Worm (Caenorhabditis elegans) whole organism, L4 larva: Measurements from ENCODE around the gene ttn-1.

ENCODE experiments used
- D1046.2 ChIP-seq: fragments of 200-800 bp; sonication (Bioruptor generic); IDR thresholded peaks from 2 replicates; pipeline ENCODE4 v1.3.6; 2022; ENCODE audit warnings: missing genetic modification characterization, missing compliant biosample characterization
- F37D6.2 ChIP-seq: sonication (generic microtip); optimal IDR thresholded peaks from 2 replicates; lab custom pipeline; 2016; ENCODE audit warnings: mild to moderate bottlenecking, missing genetic modification characterization, missing compliant biosample characterization
- F49E8.2 ChIP-seq: sonication (generic microtip); optimal IDR thresholded peaks from 2 replicates; lab custom pipeline; 2016; ENCODE audit warnings: missing compliant biosample characterization, mild to moderate bottlenecking, missing genetic modification characterization, borderline replicate concordance
- R02D3.7 ChIP-seq: fragments of 150-350 bp; sonication (generic microtip); optimal IDR thresholded peaks from 3 replicates; lab custom pipeline; 2014; ENCODE audit warnings: missing biosample characterization, missing genetic modification characterization
- T26A8.4 ChIP-seq: fragments of 200-800 bp; sonication (Bioruptor generic); IDR thresholded peaks from 2 replicates; pipeline ENCODE4 v1.3.6; 2022; ENCODE audit warnings: missing genetic modification characterization, missing compliant biosample characterization
- Y48G9A.11 ChIP-seq: fragments of 200-800 bp; sonication (Bioruptor generic); IDR thresholded peaks from 2 replicates; pipeline ENCODE4 v1.3.6; 2022; ENCODE audit warnings: missing genetic modification reagents, missing genetic modification characterization, missing compliant biosample characterization
- Y5F2A.4 ChIP-seq: fragments of 200-800 bp; sonication (Bioruptor generic); optimal IDR thresholded peaks from 2 replicates; lab custom pipeline; 2018; ENCODE audit warnings: mild to moderate bottlenecking, missing genetic modification characterization, missing compliant biosample characterization
- Y75B8A.6 ChIP-seq: fragments of 200-800 bp; sonication (Bioruptor generic); IDR thresholded peaks from 2 replicates; pipeline ENCODE4 v1.3.6; 2022; ENCODE audit warnings: missing genetic modification reagents, missing genetic modification characterization, missing compliant biosample characterization
- aha-1 ChIP-seq: fragments of 150-350 bp; peaks from one replicate; lab custom pipeline; 2014; ENCODE audit warnings: missing biosample characterization, missing genetic modification characterization
- ama-1 ChIP-seq: fragments of 150-350 bp; optimal IDR thresholded peaks from 2 replicates; lab custom pipeline; 2014; ENCODE audit warnings: inconsistent platforms, mixed read lengths
- arid-1 ChIP-seq: fragments of 200-800 bp; sonication (Bioruptor generic); conservative IDR thresholded peaks from 2 replicates; pipeline ENCODE4 v1.3.6; 2022; ENCODE audit warnings: missing genetic modification reagents, missing genetic modification characterization, missing compliant biosample characterization
- ceh-44 ChIP-seq: fragments of 200-800 bp; sonication (Bioruptor generic); IDR thresholded peaks from 2 replicates; pipeline ENCODE4 v1.3.6; 2022; ENCODE audit warnings: missing genetic modification reagents, missing genetic modification characterization, missing compliant biosample characterization
- ceh-62 ChIP-seq: sonication (generic microtip); optimal IDR thresholded peaks from 2 replicates; lab custom pipeline; 2017; ENCODE audit warnings: missing biosample characterization, missing genetic modification characterization
- ces-1 ChIP-seq: fragments of 150-350 bp; sonication (generic microtip); optimal IDR thresholded peaks from 4 replicates; lab custom pipeline; 2014; ENCODE audit warnings: missing biosample characterization, missing genetic modification reagents, missing genetic modification characterization
- ctbp-1 ChIP-seq: fragments of 200-800 bp; sonication (Bioruptor generic); IDR thresholded peaks from 2 replicates; pipeline ENCODE4 v1.3.6; 2022; ENCODE audit warnings: missing genetic modification reagents, missing genetic modification characterization, missing compliant biosample characterization
- daf-19 ChIP-seq: fragments of 200-800 bp; sonication (Bioruptor generic); conservative IDR thresholded peaks from 2 replicates; pipeline ENCODE4 v1.3.6; 2022; ENCODE audit warnings: missing genetic modification characterization, missing compliant biosample characterization
- daf-8 ChIP-seq: fragments of 200-800 bp; sonication (Bioruptor generic); IDR thresholded peaks from 2 replicates; pipeline ENCODE4 v1.3.6; 2022; ENCODE audit warnings: missing genetic modification characterization, missing compliant biosample characterization
- dmd-6 ChIP-seq: fragments of 200-800 bp; sonication (Bioruptor generic); IDR thresholded peaks from 2 replicates; pipeline ENCODE4 v1.3.6; 2022; ENCODE audit warnings: missing genetic modification reagents, missing genetic modification characterization, missing compliant biosample characterization
- dmd-8 ChIP-seq: fragments of 200-800 bp; sonication (Bioruptor generic); IDR thresholded peaks from 2 replicates; pipeline ENCODE4 v1.3.6; 2022; ENCODE audit warnings: missing genetic modification characterization, missing compliant biosample characterization
- dmd-9 ChIP-seq: fragments of 200-800 bp; sonication (Bioruptor generic); IDR thresholded peaks from 2 replicates; pipeline ENCODE4 v1.3.6; 2022; ENCODE audit warnings: missing genetic modification reagents, missing genetic modification characterization, missing compliant biosample characterization
- dpl-1 ChIP-seq: fragments of 150-350 bp; optimal IDR thresholded peaks from 2 replicates; lab custom pipeline; 2014; ENCODE audit warnings: missing biosample characterization, missing genetic modification reagents, missing genetic modification characterization
- duxl-1 ChIP-seq: sonication (generic microtip); optimal IDR thresholded peaks from 2 replicates; lab custom pipeline; 2016; ENCODE audit warnings: mild to moderate bottlenecking, missing genetic modification characterization, moderate library complexity, missing compliant biosample characterization; ENCODE audit not compliant: poor library complexity
- dve-1 ChIP-seq: sonication (generic microtip); optimal IDR thresholded peaks from 2 replicates; lab custom pipeline; 2017; ENCODE audit warnings: antibody characterized with exemption, mild to moderate bottlenecking, missing genetic modification characterization, missing compliant biosample characterization; ENCODE audit not compliant: insufficient read depth
- egl-27 ChIP-seq: sonication (generic microtip); optimal IDR thresholded peaks from 3 replicates; lab custom pipeline; 2017; ENCODE audit warnings: missing biosample characterization, missing genetic modification reagents, missing genetic modification characterization
- fkh-10 ChIP-seq: fragments of 150-350 bp; optimal IDR thresholded peaks from 2 replicates; lab custom pipeline; 2014; ENCODE audit warnings: missing biosample characterization, missing genetic modification reagents, missing genetic modification characterization
- fos-1 ChIP-seq: fragments of 150-350 bp; optimal IDR thresholded peaks from 2 replicates; lab custom pipeline; 2014; ENCODE audit warnings: missing biosample characterization, missing genetic modification characterization
- gei-8 ChIP-seq: fragments of 200-800 bp; sonication (Bioruptor generic); optimal IDR thresholded peaks from 2 replicates; lab custom pipeline; 2018; ENCODE audit warnings: mild to moderate bottlenecking, missing genetic modification characterization, missing compliant biosample characterization
- hmg-1.1 ChIP-seq: fragments of 200-800 bp; sonication (Bioruptor generic); IDR thresholded peaks from 2 replicates; pipeline ENCODE4 v1.3.6; 2022; ENCODE audit warnings: missing genetic modification reagents, missing genetic modification characterization, missing compliant biosample characterization
- jun-1 ChIP-seq: fragments of 150-350 bp; optimal IDR thresholded peaks from 2 replicates; lab custom pipeline; 2014; ENCODE audit warnings: missing biosample characterization, missing genetic modification reagents, missing genetic modification characterization
- lin-29 ChIP-seq: fragments of 200-800 bp; sonication (Bioruptor generic); IDR thresholded peaks from 2 replicates; pipeline ENCODE4 v1.3.6; 2022; ENCODE audit warnings: missing genetic modification reagents, missing genetic modification characterization, missing compliant biosample characterization
- lin-38 ChIP-seq: fragments of 200-800 bp; sonication (Bioruptor generic); IDR thresholded peaks from 2 replicates; pipeline ENCODE4 v1.3.6; 2022; ENCODE audit warnings: missing genetic modification reagents, missing genetic modification characterization, missing compliant biosample characterization
- lir-3 ChIP-seq: sonication (generic microtip); optimal IDR thresholded peaks from 2 replicates; lab custom pipeline; 2016; ENCODE audit warnings: mild to moderate bottlenecking, missing genetic modification characterization, missing compliant biosample characterization
- madf-9 ChIP-seq: fragments of 200-800 bp; sonication (Bioruptor generic); conservative IDR thresholded peaks from 2 replicates; pipeline ENCODE4 v1.3.6; 2022; ENCODE audit warnings: missing genetic modification reagents, missing genetic modification characterization, missing compliant biosample characterization
- mep-1 ChIP-seq: fragments of 150-350 bp; sonication (generic microtip); optimal IDR thresholded peaks from 3 replicates; lab custom pipeline; 2014; ENCODE audit warnings: missing biosample characterization, missing genetic modification characterization
- mes-2 ChIP-seq: sonication (generic microtip); optimal IDR thresholded peaks from 2 replicates; lab custom pipeline; 2016; ENCODE audit warnings: missing genotype, mild to moderate bottlenecking, missing genetic modification characterization, missing compliant biosample characterization; ENCODE audit not compliant: poor library complexity, severe bottlenecking
- mxl-2 ChIP-seq: fragments of 200-800 bp; sonication (Bioruptor generic); conservative IDR thresholded peaks from 2 replicates; pipeline ENCODE4 v1.3.6; 2022; ENCODE audit warnings: missing genetic modification reagents, missing genetic modification characterization, missing compliant biosample characterization
- nhr-10 ChIP-seq: fragments of 150-350 bp; optimal IDR thresholded peaks from 2 replicates; lab custom pipeline; 2014; ENCODE audit warnings: missing biosample characterization, missing genetic modification characterization
- nhr-237 ChIP-seq: sonication (generic microtip); optimal IDR thresholded peaks from 2 replicates; lab custom pipeline; 2017; ENCODE audit warnings: missing biosample characterization, missing genetic modification characterization
- nhr-28 ChIP-seq: fragments of 150-350 bp; optimal IDR thresholded peaks from 2 replicates; lab custom pipeline; 2014; ENCODE audit warnings: missing biosample characterization, missing genetic modification characterization
- nhr-42 ChIP-seq: fragments of 200-800 bp; sonication (Bioruptor generic); IDR thresholded peaks from 2 replicates; pipeline ENCODE4 v1.3.6; 2022; ENCODE audit warnings: missing genetic modification characterization, missing compliant biosample characterization
- nhr-77 ChIP-seq: fragments of 150-350 bp; optimal IDR thresholded peaks from 2 replicates; lab custom pipeline; 2014; ENCODE audit warnings: missing biosample characterization, missing genetic modification characterization
- pqm-1 ChIP-seq: sonication (generic microtip); optimal IDR thresholded peaks from 2 replicates; lab custom pipeline; 2017; ENCODE audit warnings: missing biosample characterization, missing genetic modification characterization
- snpc-1.2 ChIP-seq: fragments of 200-800 bp; sonication (Bioruptor generic); IDR thresholded peaks from 2 replicates; pipeline ENCODE4 v1.3.6; 2022; ENCODE audit warnings: missing genetic modification reagents, missing genetic modification characterization, missing compliant biosample characterization
- snpc-4 ChIP-seq: fragments of 150-350 bp; optimal IDR thresholded peaks from 2 replicates; lab custom pipeline; 2014; ENCODE audit warnings: missing biosample characterization, missing genetic modification characterization
- unc-130 ChIP-seq: sonication (generic microtip); optimal IDR thresholded peaks from 2 replicates; lab custom pipeline; 2016; ENCODE audit warnings: missing genetic modification reagents, missing genetic modification characterization, missing compliant biosample characterization
- unc-62 ChIP-seq, 3 experiments: fragments of 150-350 bp in 1 of 3; sonication (generic microtip); optimal IDR thresholded peaks in 2 of 3; peaks in 1 of 3; 1 replicate in 1 of 3; 2 replicates in 2 of 3; lab custom pipeline; 2014 to 2017; ENCODE audit warnings: missing biosample characterization in 3 of 3, missing genetic modification characterization in 3 of 3, missing genetic modification reagents in 3 of 3, missing genotype in 1 of 3
- zip-2 ChIP-seq: fragments of 150-350 bp; optimal IDR thresholded peaks from 2 replicates; lab custom pipeline; 2014; ENCODE audit warnings: missing biosample characterization, missing genetic modification characterization

ttn-1 gene

DNA sequence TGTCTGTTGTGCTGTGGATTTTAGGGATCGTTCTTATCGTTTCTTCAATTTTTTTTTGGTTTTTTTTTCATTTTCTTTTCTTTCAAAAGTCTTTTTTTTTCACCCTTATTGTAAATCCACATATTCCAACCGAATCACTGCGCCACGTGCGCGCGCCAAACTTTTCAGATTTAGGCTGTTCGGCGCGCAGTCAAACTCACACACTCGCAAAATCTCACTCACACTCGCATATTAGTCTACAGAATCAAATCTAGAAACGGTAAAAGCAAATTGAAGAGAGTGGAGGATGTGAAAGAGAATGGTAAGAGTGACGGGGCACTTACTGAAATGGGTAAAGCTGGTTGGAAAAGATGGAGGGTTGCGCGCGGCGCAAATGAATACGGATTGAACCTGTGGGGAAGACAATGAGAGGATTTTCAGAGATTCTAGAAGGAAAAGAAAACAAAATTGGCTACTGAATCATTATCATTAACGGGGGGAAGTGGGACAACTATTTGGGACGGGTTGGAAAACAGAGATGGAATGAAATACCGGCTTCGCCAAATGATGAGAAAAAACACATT is 19.8 kb upstream of the ttn-1 start (continued):
- TF ChIP-seq hmg-1.1 (GFP tag; lab: Robert Waterston, UW) (0 out of 2 replicates have a peak, but pooled peaks have one; percentile 9), aha-1 (peak; percentile 86), daf-8 (GFP tag; lab: Robert Waterston, UW) (no peak), snpc-4 (tag; lab: Kevin White, UChicago) (no peak), lin-38 (GFP tag; lab: Robert Waterston, UW) (no peak), dmd-6 (no peak), madf-9 (GFP tag; lab: Robert Waterston, UW) (no peak)
- TF ChIP-seq, all 104 proteins: peak for 12

DNA sequence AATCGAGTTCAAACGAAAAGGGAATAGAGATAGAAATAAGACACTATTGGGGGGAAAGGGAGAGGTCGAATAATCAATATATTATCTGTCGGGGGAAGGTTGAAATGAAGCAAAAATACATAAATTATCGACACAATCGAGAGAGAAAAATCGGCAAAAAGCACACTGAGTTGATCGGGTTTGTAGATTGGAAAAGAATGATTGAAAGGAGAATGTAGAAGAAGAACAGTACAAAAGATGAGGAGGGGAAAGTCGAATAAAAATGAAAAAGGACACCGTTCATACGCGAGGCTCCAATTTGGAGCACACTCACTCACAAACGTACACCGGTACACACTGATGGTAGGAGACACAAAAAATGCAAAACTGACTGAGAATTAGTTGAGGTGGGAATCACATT is 18.9 kb upstream of the ttn-1 start:
- TF ChIP-seq nhr-237 (no peak), F37D6.2 (tag; lab: Kevin White, UChicago) (no peak), gei-8 (GFP tag; lab: Kevin White, UChicago) (peak; percentile 44), snpc-1.2 (GFP tag; lab: Robert Waterston, UW) (0 out of 2 replicates have a peak, but pooled peaks have one; percentile 9), nhr-77 (tag; lab: Kevin White, UChicago) (no peak), mes-2 (tag; lab: Kevin White, UChicago) (peak; percentile 27), Y5F2A.4 (GFP tag; lab: Kevin White, UChicago) (no peak), nhr-28 (no peak), ceh-62 (tag; lab: Kevin White, UChicago) (no peak), duxl-1 (tag; lab: Kevin White, UChicago) (peak; percentile 54), fos-1 (peak; percentile 30), nhr-42 (GFP tag; lab: Robert Waterston, UW) (0 out of 2 replicates have a peak, but pooled peaks have one; percentile 5), mxl-2 (GFP tag; lab: Robert Waterston, UW) (no peak), Y75B8A.6 (GFP tag; lab: Robert Waterston, UW) (0 out of 2 replicates have a peak, but pooled peaks have one; percentile 7), Y48G9A.11 (GFP tag; lab: Robert Waterston, UW) (no peak), ctbp-1 (GFP tag; lab: Robert Waterston, UW) (no peak), dmd-8 (no peak), ces-1 (GFP tag; lab: Kevin White, UChicago) (no peak), daf-19 (no peak), dpl-1 (GFP tag; lab: Kevin White, UChicago) (no peak), R02D3.7 (no peak), ama-1 (lab: Kevin White, UChicago) (peak; percentile 86), nhr-10 (tag; lab: Kevin White, UChicago) (no peak), dve-1 (tag; lab: Kevin White, UChicago) (peak; percentile 2), aha-1 (peak; percentile 94), fkh-10 (GFP tag; lab: Kevin White, UChicago) (no peak)

DNA sequence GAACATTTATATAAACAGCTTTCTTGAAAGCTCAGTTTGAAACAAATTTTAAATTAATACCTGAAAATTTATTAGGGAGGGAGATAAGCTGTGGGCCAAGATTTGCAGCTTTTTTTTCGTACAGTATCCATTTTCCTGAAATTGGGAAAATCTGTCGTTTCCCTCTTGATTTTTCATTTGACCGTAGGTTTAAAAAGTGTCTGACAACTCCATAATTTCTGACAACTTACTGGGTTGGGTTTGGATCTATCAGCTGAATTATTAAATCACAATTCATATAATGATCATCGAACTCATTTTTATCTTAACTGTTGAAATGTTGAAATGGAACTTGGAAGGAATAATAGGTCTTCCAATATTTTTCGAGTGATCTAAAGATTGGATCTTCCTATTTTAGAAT is 18.3 kb upstream of the ttn-1 start:
- TF ChIP-seq ceh-44 (GFP tag; lab: Robert Waterston, UW) (no peak), egl-27 (no peak), unc-62 (GFP tag; optimal IDR thresholded peaks at IDR 0.05 in 1 of 2; lab: Kevin White, UChicago) (peak in 1 of 2 experiments; percentile 72), unc-62 (tag; optimal IDR thresholded peaks at IDR 0.05; lab: Kevin White, UChicago) (no peak), ctbp-1 (GFP tag; lab: Robert Waterston, UW) (no peak), zip-2 (tag; lab: Kevin White, UChicago) (no peak), nhr-237 (no peak), dmd-9 (GFP tag; lab: Robert Waterston, UW) (no peak), dmd-6 (peak; percentile 18), D1046.2 (GFP tag; lab: Robert Waterston, UW) (no peak), lin-29 (GFP tag; lab: Robert Waterston, UW) (no peak), duxl-1 (tag; lab: Kevin White, UChicago) (no peak), daf-19 (no peak), daf-8 (GFP tag; lab: Robert Waterston, UW) (no peak), arid-1 (GFP tag; lab: Robert Waterston, UW) (no peak), mep-1 (tag; lab: Kevin White, UChicago) (peak; percentile 41), F49E8.2 (no peak), T26A8.4 (GFP tag; lab: Robert Waterston, UW) (peak; percentile 16; the same call in 1 of the 2 replicates), nhr-42 (GFP tag; lab: Robert Waterston, UW) (no peak), dve-1 (tag; lab: Kevin White, UChicago) (peak; percentile 10), pqm-1 (tag; lab: Kevin White, UChicago) (no peak), lir-3 (tag; lab: Kevin White, UChicago) (no peak), snpc-4 (tag; lab: Kevin White, UChicago) (no peak), unc-130 (GFP tag; lab: Kevin White, UChicago) (no peak), jun-1 (tag; lab: Kevin White, UChicago) (no peak), ama-1 (lab: Kevin White, UChicago) (peak; percentile 20)
